Fruit fly (Drosophila melanogaster) whole organism, embryonic: ENCODE results near the gene CG42578.

Source experiments
- Awh ChIP-seq: fragments of 200-800 bp; sonication (Bioruptor generic); IDR thresholded peaks from 2 replicates; pipeline ENCODE4, ENCODE4 v1.3.6; 2022; ENCODE audit warnings: missing biosample characterization, missing genetic modification characterization
- C15 ChIP-seq: fragments of 200-800 bp; sonication (Bioruptor generic); IDR thresholded peaks from 3 replicates; pipeline ENCODE4 v1.3.6; 2022; ENCODE audit warnings: missing biosample characterization, missing genetic modification characterization
- CG10462 ChIP-seq: fragments of 200-800 bp; sonication (Bioruptor generic); optimal IDR thresholded peaks from 2 replicates; lab custom pipeline; 2016; ENCODE audit warnings: missing biosample characterization, missing genetic modification characterization
- CG12155 ChIP-seq: fragments of 200-800 bp; sonication (Bioruptor generic); optimal IDR thresholded peaks from 3 replicates; lab custom pipeline; 2016; ENCODE audit warnings: missing biosample characterization, missing genetic modification characterization
- CG12744 ChIP-seq: fragments of 200-800 bp; sonication (Bioruptor generic); optimal IDR thresholded peaks from 2 replicates; lab custom pipeline; 2016; ENCODE audit warnings: missing biosample characterization, missing genetic modification characterization
- CG13287 ChIP-seq: fragments of 200-800 bp; sonication (Bioruptor generic); IDR thresholded peaks from 2 replicates; pipeline ENCODE4 v1.3.6; 2022; ENCODE audit warnings: missing biosample characterization, missing genetic modification characterization; ENCODE audit not compliant: partially characterized antibody
- CG14710 ChIP-seq: fragments of 200-800 bp; sonication (Bioruptor generic); optimal IDR thresholded peaks from 3 replicates; lab custom pipeline; 2019; ENCODE audit warnings: missing biosample characterization, mild to moderate bottlenecking, missing genetic modification characterization, moderate library complexity
- CG15696 ChIP-seq: fragments of 200-800 bp; sonication (Bioruptor generic); optimal IDR thresholded peaks from 2 replicates; lab custom pipeline; 2019; ENCODE audit warnings: missing biosample characterization, mild to moderate bottlenecking, missing genetic modification characterization, moderate library complexity
- CG16779 ChIP-seq: fragments of 200-800 bp; sonication (Bioruptor generic); IDR thresholded peaks from 2 replicates; pipeline ENCODE4 v1.3.6; 2022; ENCODE audit warnings: missing biosample characterization, missing genetic modification characterization
- CG16813 ChIP-seq: fragments of 200-800 bp; sonication (Bioruptor generic); IDR thresholded peaks from 3 replicates; pipeline ENCODE4 v1.3.6; 2022; ENCODE audit warnings: missing biosample characterization, missing genetic modification characterization; ENCODE audit not compliant: partially characterized antibody
- CG17359 ChIP-seq: fragments of 200-800 bp; sonication (Bioruptor generic); optimal IDR thresholded peaks from 3 replicates; lab custom pipeline; 2018; ENCODE audit warnings: missing biosample characterization, mild to moderate bottlenecking, missing genetic modification characterization, moderate library complexity
- CG34224 ChIP-seq: fragments of 200-800 bp; sonication (Bioruptor generic); IDR thresholded peaks from 3 replicates; pipeline ENCODE4 v1.3.6; 2022; ENCODE audit warnings: missing biosample characterization, missing genetic modification characterization; ENCODE audit not compliant: partially characterized antibody
- CG4730 ChIP-seq: fragments of 200-800 bp; sonication (Bioruptor generic); IDR thresholded peaks from 2 replicates; pipeline ENCODE4 v1.3.6; 2022; ENCODE audit warnings: missing biosample characterization, missing genetic modification characterization
- CG6791 ChIP-seq: fragments of 200-800 bp; sonication (Bioruptor generic); IDR thresholded peaks from 3 replicates; pipeline ENCODE4 v1.3.6; 2022; ENCODE audit warnings: missing biosample characterization, missing genetic modification characterization; ENCODE audit not compliant: partially characterized antibody
- CG7372 ChIP-seq: fragments of 200-800 bp; sonication (Bioruptor generic); IDR thresholded peaks from 2 replicates; pipeline ENCODE4 v1.3.6; 2022; ENCODE audit warnings: missing biosample characterization, missing genetic modification characterization
- CG7786 ChIP-seq: fragments of 200-800 bp; sonication (Bioruptor generic); optimal IDR thresholded peaks from 2 replicates; lab custom pipeline; 2016; ENCODE audit warnings: missing biosample characterization, missing genetic modification characterization
- CG7839 ChIP-seq: fragments of 200-800 bp; sonication (Bioruptor generic); optimal IDR thresholded peaks from 3 replicates; lab custom pipeline; 2018; ENCODE audit warnings: missing biosample characterization, mild to moderate bottlenecking, missing genetic modification characterization, moderate library complexity
- CG9876 ChIP-seq: fragments of 200-800 bp; sonication (Bioruptor generic); optimal IDR thresholded peaks from 2 replicates; lab custom pipeline; 2016; ENCODE audit warnings: missing biosample characterization, missing genetic modification characterization
- D19A ChIP-seq: fragments of 200-800 bp; optimal IDR thresholded peaks from 3 replicates; lab custom pipeline; 2019; ENCODE audit warnings: missing biosample characterization, mild to moderate bottlenecking, missing genetic modification characterization, moderate library complexity
- Dll ChIP-seq: fragments of 200-800 bp; sonication (Bioruptor generic); IDR thresholded peaks from 4 replicates; pipeline ENCODE4 v1.3.6; 2022; ENCODE audit warnings: missing biosample characterization, missing genetic modification characterization; ENCODE audit not compliant: partially characterized antibody
- Dp ChIP-seq: fragments of 200-800 bp; sonication (Bioruptor generic); optimal IDR thresholded peaks from 2 replicates; lab custom pipeline; 2018; ENCODE audit warnings: missing biosample characterization, mild to moderate bottlenecking, missing genetic modification characterization, moderate library complexity
- Dref ChIP-seq: fragments of 200-800 bp; sonication (Bioruptor generic); IDR thresholded peaks from 2 replicates; pipeline ENCODE4 v1.3.6; 2022; ENCODE audit warnings: missing biosample characterization, missing genetic modification characterization
- E2f2 ChIP-seq: fragments of 200-800 bp; sonication (Bioruptor generic); IDR thresholded peaks from 2 replicates; pipeline ENCODE4 v1.3.6; 2022; ENCODE audit warnings: missing biosample characterization, missing genetic modification characterization
- Fer3 ChIP-seq: fragments of 200-800 bp; sonication (Bioruptor generic); optimal IDR thresholded peaks from 2 replicates; lab custom pipeline; 2018; ENCODE audit warnings: missing biosample characterization, mild to moderate bottlenecking, missing genetic modification characterization, moderate library complexity
- HLH4C ChIP-seq: fragments of 200-800 bp; sonication (Bioruptor generic); IDR thresholded peaks from 3 replicates; pipeline ENCODE4 v1.3.6; 2022; ENCODE audit warnings: missing biosample characterization, missing genetic modification characterization; ENCODE audit not compliant: partially characterized antibody
- Hand ChIP-seq: fragments of 200-800 bp; sonication (Bioruptor generic); optimal IDR thresholded peaks from 2 replicates; lab custom pipeline; 2017; ENCODE audit warnings: mild to moderate bottlenecking, missing biosample characterization, missing genetic modification reagents, missing genetic modification characterization
- MBD-R2 ChIP-seq: fragments of 200-800 bp; sonication (Bioruptor generic); IDR thresholded peaks from 2 replicates; pipeline ENCODE4 v1.3.6; 2022; ENCODE audit warnings: missing biosample characterization, missing genetic modification characterization
- Opbp ChIP-seq: fragments of 200-800 bp; sonication (Bioruptor generic); IDR thresholded peaks from 3 replicates; pipeline ENCODE4 v1.3.6; 2022; ENCODE audit warnings: missing biosample characterization, missing genetic modification characterization; ENCODE audit not compliant: partially characterized antibody
- Pdp1 ChIP-seq, 2 experiments: fragments of 200-800 bp; sonication (Bioruptor generic); optimal IDR thresholded peaks; 3 replicates each; lab custom pipeline; 2016; ENCODE audit warnings: missing biosample characterization in 2 of 2, missing genetic modification characterization in 2 of 2, mild to moderate bottlenecking in 1 of 2, moderate library complexity in 1 of 2
- Sry-δ ChIP-seq: fragments of 200-800 bp; sonication (Bioruptor generic); optimal IDR thresholded peaks from 2 replicates; lab custom pipeline; 2016; ENCODE audit warnings: missing biosample characterization, missing genetic modification characterization
- TFAM ChIP-seq: fragments of 200-800 bp; sonication (Bioruptor generic); optimal IDR thresholded peaks from 2 replicates; lab custom pipeline; 2017; ENCODE audit warnings: missing biosample characterization, missing genetic modification characterization, inconsistent platforms
- amos ChIP-seq: fragments of 200-800 bp; sonication (Bioruptor generic); IDR thresholded peaks from 2 replicates; pipeline ENCODE4 v1.3.6; 2022; ENCODE audit warnings: missing biosample characterization, missing genetic modification characterization; ENCODE audit not compliant: partially characterized antibody
- bbx ChIP-seq: fragments of 200-800 bp; sonication (Bioruptor generic); IDR thresholded peaks from 2 replicates; pipeline ENCODE4 v1.3.6; 2022; ENCODE audit warnings: missing biosample characterization, missing genetic modification characterization; ENCODE audit not compliant: partially characterized antibody
- esg ChIP-seq: fragments of 200-800 bp; sonication (Bioruptor generic); conservative IDR thresholded peaks from 2 replicates; pipeline ENCODE4 v1.3.6; 2022; ENCODE audit warnings: missing biosample characterization, missing genetic modification characterization
- eyg ChIP-seq: fragments of 200-800 bp; sonication (Bioruptor generic); optimal IDR thresholded peaks from 3 replicates; lab custom pipeline; 2016; ENCODE audit warnings: missing biosample characterization, missing genetic modification characterization
- fd64A ChIP-seq: fragments of 200-800 bp; sonication (Bioruptor generic); optimal IDR thresholded peaks from 3 replicates; lab custom pipeline; 2018; ENCODE audit warnings: missing biosample characterization, mild to moderate bottlenecking, missing genetic modification characterization
- hb ChIP-seq: fragments of 200-800 bp; sonication (Bioruptor generic); IDR thresholded peaks from 3 replicates; pipeline ENCODE4 v1.3.6; 2022; ENCODE audit warnings: missing biosample characterization, missing genetic modification characterization; ENCODE audit not compliant: partially characterized antibody
- hbn ChIP-seq: fragments of 200-800 bp; sonication (Bioruptor generic); IDR thresholded peaks from 2 replicates; pipeline ENCODE4 v1.3.6; 2022; ENCODE audit warnings: missing biosample characterization, missing genetic modification characterization; ENCODE audit not compliant: partially characterized antibody
- inv ChIP-seq: fragments of 200-800 bp; sonication (Bioruptor generic); IDR thresholded peaks from 2 replicates; pipeline ENCODE4 v1.3.6; 2022; ENCODE audit warnings: missing biosample characterization, missing genetic modification characterization; ENCODE audit not compliant: partially characterized antibody
- klu ChIP-seq: fragments of 200-800 bp; sonication (Bioruptor generic); IDR thresholded peaks from 2 replicates; pipeline ENCODE4 v1.3.6; 2022; ENCODE audit warnings: missing biosample characterization, missing genetic modification characterization
- mirr ChIP-seq: fragments of 200-800 bp; sonication (Bioruptor generic); optimal IDR thresholded peaks from 3 replicates; lab custom pipeline; 2018; ENCODE audit warnings: missing biosample characterization, mild to moderate bottlenecking, missing genetic modification characterization
- pzg ChIP-seq: fragments of 200-800 bp; sonication (Bioruptor generic); optimal IDR thresholded peaks from 3 replicates; lab custom pipeline; 2018; ENCODE audit warnings: missing biosample characterization, mild to moderate bottlenecking, missing genetic modification characterization, moderate library complexity
- rib ChIP-seq: fragments of 200-800 bp; sonication (Bioruptor generic); IDR thresholded peaks from 2 replicates; pipeline ENCODE4 v1.3.6; 2022; ENCODE audit warnings: missing biosample characterization, missing genetic modification characterization
- sens ChIP-seq: fragments of 200-800 bp; sonication (Bioruptor generic); peaks from one replicate; lab custom pipeline; 2016; ENCODE audit warnings: missing biosample characterization, missing genetic modification characterization
- sisA ChIP-seq: fragments of 200-800 bp; sonication (Bioruptor generic); IDR thresholded peaks from 2 replicates; pipeline ENCODE4 v1.3.6; 2022; ENCODE audit warnings: missing biosample characterization, missing genetic modification characterization
- stwl ChIP-seq: fragments of 200-800 bp; sonication (Bioruptor generic); optimal IDR thresholded peaks from 3 replicates; lab custom pipeline; 2018; ENCODE audit warnings: missing biosample characterization, mild to moderate bottlenecking, missing genetic modification characterization, moderate library complexity
- unc-4 ChIP-seq: fragments of 200-800 bp; sonication (Bioruptor generic); IDR thresholded peaks from 2 replicates; pipeline ENCODE4 v1.3.6; 2022; ENCODE audit warnings: missing biosample characterization, missing genetic modification characterization; ENCODE audit not compliant: partially characterized antibody
- vnd ChIP-seq: fragments of 200-800 bp; sonication (Bioruptor generic); IDR thresholded peaks from 3 replicates; pipeline ENCODE4 v1.3.6; 2022; ENCODE audit warnings: missing biosample characterization, missing genetic modification characterization; ENCODE audit not compliant: partially characterized antibody
- zfh2 ChIP-seq: fragments of 200-800 bp; sonication (Bioruptor generic); optimal IDR thresholded peaks from 2 replicates; lab custom pipeline; 2016; ENCODE audit warnings: missing biosample characterization, missing genetic modification characterization

CG42578 gene

DNA sequence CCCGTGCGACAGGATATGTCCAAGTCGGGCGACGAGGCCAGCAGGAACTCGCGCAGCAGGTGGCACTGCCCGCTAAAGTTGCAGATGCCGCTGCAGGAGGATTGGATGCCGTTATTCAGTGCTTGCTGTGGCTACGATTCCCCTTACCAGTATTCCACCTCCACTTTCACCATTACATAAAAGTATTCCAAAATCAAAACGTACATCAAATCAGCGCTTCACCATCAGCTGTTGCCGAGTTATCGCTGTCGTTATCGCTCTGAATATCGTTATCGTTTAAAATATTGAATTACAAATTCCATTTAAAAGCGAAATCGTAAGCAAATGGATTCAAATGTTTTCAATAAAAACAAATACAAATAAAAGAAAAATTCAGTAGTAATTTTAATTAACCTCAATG, 19.4 kb upstream of the CG42578 start, which contains the start of gene CG15456 (continued):
- TF ChIP-seq C15 (no peak), Pdp1 (GFP tag; optimal IDR thresholded peaks at IDR 0.05; lab: Kevin White, UChicago) (peak in 1 of 2 experiments; percentile 97), CG9876 (GFP tag; lab: Kevin White, UChicago) (no peak), hbn (GFP tag; lab: Robert Waterston, UW) (peak; percentile 24; the same call in 1 of the 2 replicates), D19A (no peak), CG7372 (GFP tag; lab: Robert Waterston, UW) (no peak), CG34224 (GFP tag; lab: Robert Waterston, UW) (peak; percentile 87), Dref (GFP tag; lab: Robert Waterston, UW) (peak; percentile 59), Awh (GFP tag; lab: Robert Waterston, UW) (no peak), Dll (GFP tag; lab: Robert Waterston, UW) (peak; percentile 56; the same call in 3 of the 4 replicates), zfh2 (GFP tag; lab: Kevin White, UChicago) (no peak), hb (GFP tag; lab: Robert Waterston, UW) (no peak), sisA (GFP tag; lab: Robert Waterston, UW) (no peak), CG7839 (tag; lab: Kevin White, UChicago) (no peak), klu (GFP tag; lab: Robert Waterston, UW) (no peak), CG6791 (GFP tag; lab: Robert Waterston, UW) (peak; percentile 52; the same call in 1 of the 3 replicates), pzg (GFP tag; lab: Kevin White, UChicago) (peak; percentile 15), esg (GFP tag; lab: Robert Waterston, UW) (no peak), CG16779 (GFP tag; lab: Robert Waterston, UW) (no peak), stwl (tag; lab: Kevin White, UChicago) (peak; percentile 38), MBD-R2 (GFP tag; lab: Robert Waterston, UW) (peak; percentile 76), Fer3 (tag; lab: Kevin White, UChicago) (no peak), CG13287 (peak; percentile 78), eyg (GFP tag; lab: Kevin White, UChicago) (no peak), CG14710 (tag; lab: Kevin White, UChicago) (peak; percentile 10), CG12155 (GFP tag; lab: Kevin White, UChicago) (no peak), Hand (GFP tag; lab: Kevin White, UChicago) (no peak), E2f2 (GFP tag; lab: Robert Waterston, UW) (peak; percentile 90), CG10462 (no peak), CG12744 (no peak), amos (GFP tag; lab: Robert Waterston, UW) (peak; percentile 44; the same call in 1 of the 2 replicates), CG15696 (no peak), CG4730 (GFP tag; lab: Robert Waterston, UW) (no peak), CG7786 (no peak), Sry-δ (GFP tag; lab: Kevin White, UChicago) (peak; percentile 14), Opbp (GFP tag; lab: Robert Waterston, UW) (peak; percentile 73; the same call in 2 of the 3 replicates), TFAM (GFP tag; lab: Kevin White, UChicago) (no peak), inv (GFP tag; lab: Robert Waterston, UW) (0 out of 2 replicates have a peak, but pooled peaks have one; percentile 18), sens (GFP tag; lab: Kevin White, UChicago) (peak; percentile 78), mirr (GFP tag; lab: Kevin White, UChicago) (no peak), fd64A (GFP tag; lab: Kevin White, UChicago) (no peak), HLH4C (GFP tag; lab: Robert Waterston, UW) (peak; percentile 61), CG17359 (tag; lab: Kevin White, UChicago) (no peak), bbx (GFP tag; lab: Robert Waterston, UW) (0 out of 2 replicates have a peak, but pooled peaks have one; percentile 12), CG16813 (GFP tag; lab: Robert Waterston, UW) (peak; percentile 64), rib (GFP tag; lab: Robert Waterston, UW) (no peak), unc-4 (GFP tag; lab: Robert Waterston, UW) (peak; percentile 42; the same call in 1 of the 2 replicates), Dp (peak; percentile 82), vnd (GFP tag; lab: Robert Waterston, UW) (peak; percentile 59; the same call in 2 of the 3 replicates)
